Fruit fly (Drosophila melanogaster) whole organism, prepupa: Measurements from ENCODE around the gene Spec2.
A peak's percentile ranks its signal among the peaks of the same experiment; 100 is the strongest.

Source experiments
- Blimp-1 ChIP-seq: fragments of 200-800 bp; sonication (Bioruptor generic); optimal IDR thresholded peaks from 3 replicates; lab custom pipeline; 2017; ENCODE audit warnings: missing biosample characterization, missing genetic modification characterization, mild to moderate bottlenecking, moderate library complexity, missing genetic modification reagents
- CG11762 ChIP-seq: fragments of 200-800 bp; sonication (Bioruptor generic); optimal IDR thresholded peaks from 3 replicates; lab custom pipeline; 2016; ENCODE audit warnings: missing biosample characterization, missing genetic modification characterization; ENCODE audit not compliant: insufficient read depth
- CG11902 ChIP-seq: fragments of 200-800 bp; sonication (Bioruptor generic); optimal IDR thresholded peaks from 3 replicates; lab custom pipeline; 2016; ENCODE audit warnings: missing biosample characterization, missing genetic modification characterization
- CG15336 ChIP-seq: fragments of 200-800 bp; sonication (Bioruptor generic); IDR thresholded peaks from 2 replicates; pipeline ENCODE4 v1.3.6; 2022; ENCODE audit warnings: missing biosample characterization, missing genetic modification characterization
- CG1621 ChIP-seq: fragments of 200-800 bp; sonication (Bioruptor generic); optimal IDR thresholded peaks from 3 replicates; lab custom pipeline; 2018; ENCODE audit warnings: missing biosample characterization, mild to moderate bottlenecking, missing genetic modification characterization
- CG16779 ChIP-seq: fragments of 200-800 bp; sonication (Bioruptor generic); optimal IDR thresholded peaks from 3 replicates; lab custom pipeline; 2017; ENCODE audit warnings: missing biosample characterization, mild to moderate bottlenecking, missing genetic modification characterization
- CG3032 ChIP-seq: fragments of 200-800 bp; optimal IDR thresholded peaks from 2 replicates; lab custom pipeline; 2019; ENCODE audit warnings: missing biosample characterization, mild to moderate bottlenecking, missing genetic modification characterization, moderate library complexity
- CG31627 ChIP-seq: fragments of 200-800 bp; sonication (Bioruptor generic); optimal IDR thresholded peaks from 3 replicates; lab custom pipeline; 2016; ENCODE audit warnings: missing biosample characterization, missing genetic modification characterization
- CG32006 ChIP-seq: fragments of 200-800 bp; sonication (Bioruptor generic); optimal IDR thresholded peaks from 3 replicates; lab custom pipeline; 2017; ENCODE audit warnings: missing biosample characterization, mild to moderate bottlenecking, missing genetic modification characterization
- CG34406 ChIP-seq: fragments of 200-800 bp; sonication (Bioruptor generic); optimal IDR thresholded peaks from 3 replicates; lab custom pipeline; 2016; ENCODE audit warnings: missing biosample characterization, missing genetic modification characterization
- CG4318 ChIP-seq: fragments of 200-800 bp; sonication (Bioruptor generic); optimal IDR thresholded peaks from 3 replicates; lab custom pipeline; 2017; ENCODE audit warnings: missing biosample characterization, mild to moderate bottlenecking, missing genetic modification characterization
- CG6276 ChIP-seq: fragments of 200-800 bp; sonication (Bioruptor generic); optimal IDR thresholded peaks from 2 replicates; lab custom pipeline; 2017; ENCODE audit warnings: missing biosample characterization, mild to moderate bottlenecking, missing genetic modification characterization
- CG6792 ChIP-seq: fragments of 200-800 bp; sonication (Bioruptor generic); optimal IDR thresholded peaks from 3 replicates; lab custom pipeline; 2016; ENCODE audit warnings: missing biosample characterization, missing genetic modification characterization
- CG6808 ChIP-seq: fragments of 200-800 bp; sonication (Bioruptor generic); optimal IDR thresholded peaks from 3 replicates; lab custom pipeline; 2017; ENCODE audit warnings: missing biosample characterization, missing genetic modification characterization, mild to moderate bottlenecking, moderate library complexity, missing genetic modification reagents
- CG7368 ChIP-seq: fragments of 200-800 bp; sonication (Bioruptor generic); optimal IDR thresholded peaks from 3 replicates; lab custom pipeline; 2016; ENCODE audit warnings: missing biosample characterization, missing genetic modification characterization
- CG8119 ChIP-seq: fragments of 200-800 bp; sonication (Bioruptor generic); IDR thresholded peaks from 3 replicates; pipeline ENCODE4 v1.3.6; 2022; ENCODE audit warnings: missing biosample characterization, missing genetic modification characterization
- CG8632 ChIP-seq: fragments of 200-800 bp; sonication (Bioruptor generic); optimal IDR thresholded peaks from 3 replicates; lab custom pipeline; 2016; ENCODE audit warnings: missing biosample characterization, missing genetic modification characterization
- CG9139 ChIP-seq: fragments of 200-800 bp; sonication (Bioruptor generic); optimal IDR thresholded peaks from 3 replicates; lab custom pipeline; 2017; ENCODE audit warnings: missing biosample characterization, mild to moderate bottlenecking, missing genetic modification characterization
- Eip75B ChIP-seq: fragments of 200-800 bp; sonication (Bioruptor generic); optimal IDR thresholded peaks from 3 replicates; lab custom pipeline; 2016; ENCODE audit warnings: missing biosample characterization, missing genetic modification characterization
- Eip78C ChIP-seq: fragments of 200-800 bp; sonication (Bioruptor generic); peaks from one replicate; lab custom pipeline; 2016; ENCODE audit warnings: missing biosample characterization, missing genetic modification characterization
- Eip93F ChIP-seq: fragments of 200-800 bp; sonication (Bioruptor generic); optimal IDR thresholded peaks from 2 replicates; lab custom pipeline; 2016; ENCODE audit warnings: missing biosample characterization, mild to moderate bottlenecking, missing genetic modification characterization
- Ets21C ChIP-seq: fragments of 200-800 bp; sonication (Bioruptor generic); optimal IDR thresholded peaks from 3 replicates; lab custom pipeline; 2016; ENCODE audit warnings: missing biosample characterization, missing genetic modification characterization
- Hr39 ChIP-seq: fragments of 200-800 bp; sonication (Bioruptor generic); optimal IDR thresholded peaks from 2 replicates; lab custom pipeline; 2016; ENCODE audit warnings: missing biosample characterization, missing genetic modification characterization
- Lpt ChIP-seq: fragments of 200-800 bp; sonication (Bioruptor generic); optimal IDR thresholded peaks from 3 replicates; lab custom pipeline; 2016; ENCODE audit warnings: missing biosample characterization, missing genetic modification characterization
- Met ChIP-seq: fragments of 200-800 bp; sonication (Bioruptor generic); optimal IDR thresholded peaks from 3 replicates; lab custom pipeline; 2016; ENCODE audit warnings: missing biosample characterization, missing genetic modification characterization
- Smox ChIP-seq: fragments of 200-800 bp; sonication (Bioruptor generic); optimal IDR thresholded peaks from 3 replicates; lab custom pipeline; 2016; ENCODE audit warnings: missing biosample characterization, missing genetic modification characterization
- Sox102F ChIP-seq: fragments of 200-800 bp; sonication (Bioruptor generic); optimal IDR thresholded peaks from 2 replicates; lab custom pipeline; 2016; ENCODE audit warnings: missing biosample characterization, mild to moderate bottlenecking, missing genetic modification characterization
- Sox14 ChIP-seq: fragments of 200-800 bp; sonication (Bioruptor generic); optimal IDR thresholded peaks from 3 replicates; lab custom pipeline; 2016; ENCODE audit warnings: missing biosample characterization, missing genetic modification characterization
- achi ChIP-seq: fragments of 200-800 bp; sonication (Bioruptor generic); optimal IDR thresholded peaks from 3 replicates; lab custom pipeline; 2016; ENCODE audit warnings: missing biosample characterization, missing genetic modification characterization
- acj6 ChIP-seq: fragments of 200-800 bp; sonication (Bioruptor generic); optimal IDR thresholded peaks from 3 replicates; lab custom pipeline; 2016; ENCODE audit warnings: missing biosample characterization, missing genetic modification characterization
- cyc ChIP-seq: fragments of 200-800 bp; sonication (Bioruptor generic); optimal IDR thresholded peaks from 3 replicates; lab custom pipeline; 2016; ENCODE audit warnings: missing biosample characterization, missing genetic modification characterization
- dsx ChIP-seq: fragments of 200-800 bp; optimal IDR thresholded peaks from 3 replicates; lab custom pipeline; 2019; ENCODE audit warnings: missing biosample characterization, mild to moderate bottlenecking, missing genetic modification characterization, moderate library complexity; ENCODE audit not compliant: poor library complexity, severe bottlenecking
- esn ChIP-seq: fragments of 200-800 bp; sonication (Bioruptor generic); optimal IDR thresholded peaks from 2 replicates; lab custom pipeline; 2016; ENCODE audit warnings: missing biosample characterization, mild to moderate bottlenecking, missing genetic modification characterization, moderate library complexity
- fd59A ChIP-seq: fragments of 200-800 bp; sonication (Bioruptor generic); optimal IDR thresholded peaks from 2 replicates; lab custom pipeline; 2017; ENCODE audit warnings: missing biosample characterization, mild to moderate bottlenecking, missing genetic modification characterization, missing genetic modification reagents
- fd85E ChIP-seq: fragments of 200-800 bp; sonication (Bioruptor generic); optimal IDR thresholded peaks from 3 replicates; lab custom pipeline; 2016; ENCODE audit warnings: missing biosample characterization, missing genetic modification characterization
- fkh ChIP-seq: fragments of 200-800 bp; sonication (Bioruptor generic); optimal IDR thresholded peaks from 3 replicates; lab custom pipeline; 2017; ENCODE audit warnings: missing biosample characterization, mild to moderate bottlenecking, missing genetic modification characterization, moderate library complexity
- lz ChIP-seq: fragments of 200-800 bp; sonication (Bioruptor generic); optimal IDR thresholded peaks from 3 replicates; lab custom pipeline; 2016; ENCODE audit warnings: missing biosample characterization, missing genetic modification characterization
- net ChIP-seq: fragments of 200-800 bp; sonication (Bioruptor generic); optimal IDR thresholded peaks from 3 replicates; lab custom pipeline; 2016; ENCODE audit warnings: missing biosample characterization, missing genetic modification characterization
- pdm3 ChIP-seq: fragments of 200-800 bp; sonication (Bioruptor generic); optimal IDR thresholded peaks from 3 replicates; lab custom pipeline; 2016; ENCODE audit warnings: missing biosample characterization, missing genetic modification characterization
- salr ChIP-seq, 2 experiments: fragments of 200-800 bp; sonication (Bioruptor generic); optimal IDR thresholded peaks; 3 replicates each; lab custom pipeline; 2016 to 2018; ENCODE audit warnings: missing biosample characterization in 2 of 2, missing genetic modification characterization in 2 of 2, mild to moderate bottlenecking in 1 of 2
- spab ChIP-seq: fragments of 200-800 bp; sonication (Bioruptor generic); optimal IDR thresholded peaks from 2 replicates; lab custom pipeline; 2017; ENCODE audit warnings: missing biosample characterization, mild to moderate bottlenecking, missing genetic modification characterization, missing genetic modification reagents
- ss ChIP-seq, 2 experiments: fragments of 200-800 bp; sonication (Bioruptor generic); optimal IDR thresholded peaks; 2 replicates in 1 of 2; 3 replicates in 1 of 2; lab custom pipeline; 2017 to 2018; ENCODE audit warnings: mild to moderate bottlenecking in 2 of 2, missing biosample characterization in 2 of 2, missing genetic modification characterization in 2 of 2, moderate library complexity in 1 of 2
- svp ChIP-seq: fragments of 200-800 bp; sonication (Bioruptor generic); peaks from one replicate; lab custom pipeline; 2016; ENCODE audit warnings: missing biosample characterization, missing genetic modification characterization
- vri ChIP-seq: fragments of 200-800 bp; sonication (Bioruptor generic); optimal IDR thresholded peaks from 3 replicates; lab custom pipeline; 2016; ENCODE audit warnings: missing biosample characterization, mild to moderate bottlenecking, missing genetic modification characterization

The Spec2 gene

DNA sequence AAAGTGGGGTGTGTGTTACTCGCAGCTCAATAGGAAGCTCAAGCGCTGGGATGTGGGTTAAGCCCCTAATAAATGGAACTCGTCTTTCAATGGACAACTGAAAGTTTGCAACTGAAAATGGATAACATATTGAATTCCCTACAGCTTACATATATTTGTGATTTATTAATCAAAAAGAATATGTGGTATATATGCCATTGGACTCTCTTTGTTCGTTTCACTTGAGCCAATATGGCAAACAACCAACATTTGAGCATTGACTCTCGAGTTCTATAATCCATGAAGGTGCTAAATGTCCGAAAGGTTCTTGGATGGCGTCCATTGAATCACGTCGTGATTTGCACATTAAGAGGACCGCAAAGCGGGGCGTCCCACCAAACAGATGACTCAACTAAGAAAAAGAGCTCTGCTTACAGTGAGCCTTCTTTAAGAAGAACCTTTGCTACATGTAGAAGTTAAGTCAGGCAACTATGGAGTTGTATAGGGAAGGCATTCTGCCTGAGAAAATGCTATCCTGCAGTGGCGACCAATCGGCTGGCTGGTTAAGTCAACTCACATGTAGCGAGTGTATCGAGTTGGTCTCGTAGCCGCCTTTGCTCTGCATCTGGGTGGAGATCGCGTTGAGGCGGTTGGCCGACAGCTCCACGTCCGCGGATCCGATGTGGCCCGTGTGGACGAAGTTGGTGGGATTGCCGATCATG, 5.9 kb downstream of the Spec2 start (continued):
- TF ChIP-seq Met (GFP tag; lab: Kevin White, UChicago): peak; percentile 52
- peak; percentile 2 for TF ChIP-seq dsx
- peak; percentile 23 for TF ChIP-seq CG8632 (GFP tag; lab: Kevin White, UChicago)
- TF ChIP-seq esn: peak; percentile 47
- TF ChIP-seq CG6808: no peak
- no peak for TF ChIP-seq vri (GFP tag; lab: Kevin White, UChicago)
- no peak for TF ChIP-seq fkh (GFP tag; lab: Kevin White, UChicago)
- TF ChIP-seq pdm3: peak; percentile 51
- TF ChIP-seq lz (GFP tag; lab: Kevin White, UChicago): peak; percentile 40
- TF ChIP-seq Eip93F (GFP tag; lab: Kevin White, UChicago): no peak
- no peak for TF ChIP-seq CG9139 (GFP tag; lab: Kevin White, UChicago)
- peak; percentile 8 for TF ChIP-seq Smox (GFP tag; lab: Kevin White, UChicago)
- no peak for TF ChIP-seq Ets21C
- TF ChIP-seq salr (GFP tag; optimal IDR thresholded peaks at IDR 0.05; lab: Kevin White, UChicago): no peak
- TF ChIP-seq fd59A (GFP tag; lab: Kevin White, UChicago): no peak
- TF ChIP-seq spab (GFP tag; lab: Kevin White, UChicago): no peak
- TF ChIP-seq Eip78C: peak; percentile 76
- peak; percentile 57 for TF ChIP-seq CG15336
- peak; percentile 47 for TF ChIP-seq CG31627
- peak; percentile 68 for TF ChIP-seq CG32006 (GFP tag; lab: Kevin White, UChicago)

DNA sequence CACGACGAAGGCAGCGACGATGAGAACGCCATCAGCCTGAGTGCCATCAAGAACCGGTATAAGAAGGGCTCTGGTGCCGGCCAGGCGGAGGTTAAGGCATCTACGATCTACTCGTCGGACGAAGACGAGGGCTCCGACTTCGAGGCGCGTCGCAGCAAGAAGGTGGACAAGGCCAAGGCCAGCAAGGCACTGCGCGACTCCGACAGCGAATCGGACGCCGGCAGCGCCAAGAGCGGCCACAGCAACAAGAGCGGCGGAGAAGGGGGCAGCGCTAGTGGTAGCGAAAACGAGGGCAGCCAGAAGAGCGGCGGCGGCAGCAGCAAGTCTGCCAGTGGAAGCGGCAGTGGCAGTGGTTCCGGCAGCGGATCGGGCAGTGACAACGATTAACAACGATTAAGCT, 8.4 kb downstream of the Spec2 start:
- TF ChIP-seq Hr39 (GFP tag; lab: Kevin White, UChicago): no peak
- no peak for TF ChIP-seq lz (GFP tag; lab: Kevin White, UChicago)
- TF ChIP-seq fd85E (GFP tag; lab: Kevin White, UChicago): no peak
- TF ChIP-seq CG8632 (GFP tag; lab: Kevin White, UChicago): no peak
- no peak for TF ChIP-seq Smox (GFP tag; lab: Kevin White, UChicago)
- TF ChIP-seq svp (GFP tag; lab: Kevin White, UChicago): no peak

DNA sequence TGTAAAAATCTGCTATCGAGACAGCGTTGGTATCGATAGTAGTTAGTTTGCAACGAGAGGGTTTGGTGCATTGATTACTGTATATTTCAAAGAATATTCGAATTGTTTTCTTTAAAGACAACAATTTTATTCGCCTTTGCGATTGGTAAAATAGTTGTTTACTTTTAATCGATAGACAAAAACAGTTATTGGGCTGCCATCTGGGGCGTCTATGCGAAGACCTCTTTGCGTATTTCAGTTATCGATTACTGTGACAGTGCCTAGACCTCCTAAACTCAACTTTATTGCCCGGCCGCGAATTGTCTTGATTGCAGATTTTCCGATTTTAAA, 10.8 kb downstream of the Spec2 start, which contains the start of gene Atu:
Gene Atu, plus strand, starts transcription at position 245 of the 330 bp plus-strand sequence.
- TF ChIP-seq Hr39 (GFP tag; lab: Kevin White, UChicago) (peak; percentile 23), CG6792 (GFP tag; lab: Kevin White, UChicago) (no peak), achi (GFP tag; lab: Kevin White, UChicago) (peak; percentile 11), acj6 (no peak), Blimp-1 (no peak), fkh (GFP tag; lab: Kevin White, UChicago) (peak; percentile 86), dsx (no peak), esn (peak; percentile 46), svp (GFP tag; lab: Kevin White, UChicago) (peak; percentile 65), vri (GFP tag; lab: Kevin White, UChicago) (no peak), Smox (GFP tag; lab: Kevin White, UChicago) (no peak), pdm3 (no peak), Eip75B (peak; percentile 26), CG16779 (tag; lab: Kevin White, UChicago) (no peak), CG4318 (GFP tag; lab: Kevin White, UChicago) (no peak), CG3032 (tag; lab: Kevin White, UChicago) (no peak), Sox14 (peak; percentile 55), fd85E (GFP tag; lab: Kevin White, UChicago) (no peak), CG8632 (GFP tag; lab: Kevin White, UChicago) (no peak), CG31627 (peak; percentile 32), CG15336 (no peak), CG11902 (GFP tag; lab: Kevin White, UChicago) (no peak), Eip78C (no peak), CG7368 (GFP tag; lab: Kevin White, UChicago) (no peak), CG8119 (GFP tag; lab: Robert Waterston, UW) (no peak), ss (GFP tag; optimal IDR thresholded peaks at IDR 0.05; lab: Kevin White, UChicago) (no peak), net (GFP tag; lab: Kevin White, UChicago) (no peak), cyc (peak; percentile 6), CG9139 (GFP tag; lab: Kevin White, UChicago) (no peak), lz (GFP tag; lab: Kevin White, UChicago) (peak; percentile 29), CG34406 (GFP tag; lab: Kevin White, UChicago) (no peak), Met (GFP tag; lab: Kevin White, UChicago) (peak; percentile 17), CG1621 (tag; lab: Kevin White, UChicago) (no peak), CG6276 (GFP tag; lab: Kevin White, UChicago) (no peak), CG11762 (GFP tag; lab: Kevin White, UChicago) (no peak), Lpt (GFP tag; lab: Kevin White, UChicago) (no peak), Sox102F (GFP tag; lab: Kevin White, UChicago) (no peak), salr (GFP tag; optimal IDR thresholded peaks at IDR 0.05; lab: Kevin White, UChicago) (no peak)
- TF ChIP-seq, all 60 proteins: peak for 11
